Fruit fly (Drosophila melanogaster): ENCODE measurements around the gene CG32069.

The CG32069 gene

dm6 chr3L:11096195-11096908 lies 33.9 kb upstream of the CG32069 start, which contains the start of the genes CG46439, Iyd and CG33947 (continued):
- peak; percentile 83 for TF ChIP-seq Eip78C (GFP tag)
- TF ChIP-seq CG11762 (GFP tag; optimal IDR thresholded peaks at IDR 0.05; ENCODE audit: insufficient read depth) = peak; percentile 3
- peak; percentile 46 for TF ChIP-seq CG6792 (GFP tag; optimal IDR thresholded peaks at IDR 0.05)
- TF ChIP-seq Smox (GFP tag; optimal IDR thresholded peaks at IDR 0.05) = peak; percentile 46
- TF ChIP-seq CG34406 (GFP tag; optimal IDR thresholded peaks at IDR 0.05) = peak; percentile 46
- peak; percentile 85 for TF ChIP-seq CG6808 (GFP tag; optimal IDR thresholded peaks at IDR 0.05)
- TF ChIP-seq OdsH (GFP tag; optimal IDR thresholded peaks at IDR 0.05) = peak; percentile 30
- TF ChIP-seq fd85E (GFP tag; optimal IDR thresholded peaks at IDR 0.05) = no peak
- peak; percentile 22 for TF ChIP-seq acj6 (GFP tag; optimal IDR thresholded peaks at IDR 0.05)
- TF ChIP-seq achi (GFP tag; optimal IDR thresholded peaks at IDR 0.05) = peak; percentile 27
- TF ChIP-seq CG10669 (GFP tag; optimal IDR thresholded peaks at IDR 0.05) = peak; percentile 67
- TF ChIP-seq Met (GFP tag; optimal IDR thresholded peaks at IDR 0.05) = peak; percentile 40
- TF ChIP-seq eg (GFP tag; IDR thresholded peaks at IDR 0.05) = peak; percentile 90
- peak; percentile 91 for TF ChIP-seq CG6854 (GFP tag; optimal IDR thresholded peaks at IDR 0.05)
- TF ChIP-seq lz (GFP tag; optimal IDR thresholded peaks at IDR 0.05) = peak; percentile 24
- TF ChIP-seq CG11902 (GFP tag; optimal IDR thresholded peaks at IDR 0.05) = no peak
- no peak for TF ChIP-seq Hr38 (GFP tag; optimal IDR thresholded peaks at IDR 0.05)
- TF ChIP-seq fd59A (GFP tag; optimal IDR thresholded peaks at IDR 0.05) = no peak
- TF ChIP-seq Sox14 (GFP tag; optimal IDR thresholded peaks at IDR 0.05) = peak; percentile 58
- peak; percentile 47 for TF ChIP-seq svp (GFP tag)
- TF ChIP-seq dac (GFP tag; optimal IDR thresholded peaks at IDR 0.05) = peak; percentile 18
- TF ChIP-seq Hr4 (GFP tag; optimal IDR thresholded peaks at IDR 0.05) = peak; percentile 29
- peak; percentile 84; the same call in 2 of the 3 replicates for TF ChIP-seq CG8119 (GFP tag; IDR thresholded peaks at IDR 0.05)

- peak; percentile 9 for TF ChIP-seq svp (GFP tag)
- no peak for TF ChIP-seq pdm3 (GFP tag; optimal IDR thresholded peaks at IDR 0.05)
- TF ChIP-seq Lpt (GFP tag; optimal IDR thresholded peaks at IDR 0.05) = no peak
- TF ChIP-seq Eip78C (GFP tag) = peak; percentile 37
- no peak for TF ChIP-seq vri (GFP tag; optimal IDR thresholded peaks at IDR 0.05)
Observed at dm6 chr3L:11094279-11094678, 31.9 kb upstream of the CG32069 start.

- TF ChIP-seq CG8632 (GFP tag; optimal IDR thresholded peaks at IDR 0.05) (peak; percentile 17), ss (GFP tag; optimal IDR thresholded peaks at IDR 0.05) (peak in 1 of 2 experiments; percentile 26), Ets96B (tag; optimal IDR thresholded peaks at IDR 0.05) (peak; percentile 1), CG3032 (tag; optimal IDR thresholded peaks at IDR 0.05) (peak; percentile 48), CG34406 (GFP tag; optimal IDR thresholded peaks at IDR 0.05) (peak; percentile 2), cyc (GFP tag; optimal IDR thresholded peaks at IDR 0.05) (peak; percentile 51), CG11762 (GFP tag; optimal IDR thresholded peaks at IDR 0.05; ENCODE audit: insufficient read depth) (no peak), Gug (GFP tag; IDR thresholded peaks at IDR 0.05) (peak; percentile 42; the same call in 1 of the 2 replicates), CG11902 (GFP tag; optimal IDR thresholded peaks at IDR 0.05) (peak; percentile 32), topi (GFP tag; optimal IDR thresholded peaks at IDR 0.05) (peak; percentile 41), CG6276 (GFP tag; optimal IDR thresholded peaks at IDR 0.05) (no peak), fd85E (GFP tag; optimal IDR thresholded peaks at IDR 0.05) (no peak), pdm3 (GFP tag; optimal IDR thresholded peaks at IDR 0.05) (peak; percentile 57), CG11294 (GFP tag; IDR thresholded peaks at IDR 0.05) (peak; percentile 32; the same call in 1 of the 2 replicates), spab (GFP tag; optimal IDR thresholded peaks at IDR 0.05) (no peak), OdsH (GFP tag; optimal IDR thresholded peaks at IDR 0.05) (peak; percentile 49), Blimp-1 (GFP tag; optimal IDR thresholded peaks at IDR 0.05) (no peak), eg (GFP tag; IDR thresholded peaks at IDR 0.05) (peak; percentile 62), CG1621 (tag; optimal IDR thresholded peaks at IDR 0.05) (no peak), CG31627 (GFP tag; optimal IDR thresholded peaks at IDR 0.05) (peak; percentile 56), dac (GFP tag; optimal IDR thresholded peaks at IDR 0.05) (no peak), Sox102F (GFP tag; optimal IDR thresholded peaks at IDR 0.05) (peak; percentile 62), CG8319 (GFP tag; optimal IDR thresholded peaks at IDR 0.05) (no peak), Eip93F (GFP tag; optimal IDR thresholded peaks at IDR 0.05) (peak; percentile 52), vri (GFP tag; optimal IDR thresholded peaks at IDR 0.05) (peak; percentile 33), fkh (GFP tag; optimal IDR thresholded peaks at IDR 0.05) (peak; percentile 9), CG6163 (GFP tag; IDR thresholded peaks at IDR 0.05) (peak; percentile 64), CG6792 (GFP tag; optimal IDR thresholded peaks at IDR 0.05) (peak; percentile 1), salr (GFP tag; optimal IDR thresholded peaks at IDR 0.05) (no peak), Ets21C (GFP tag; optimal IDR thresholded peaks at IDR 0.05) (peak; percentile 50)
Observed at dm6 chr3L:11093046-11093520, 30.7 kb upstream of the CG32069 start, which contains the start of gene JIL-1. Gene JIL-1, minus strand, starts transcription at chr3L:11093193.

All from whole organism, prepupa.